Worm (Caenorhabditis elegans) whole organism, L4 larva: ENCODE data around the gene C46C11.4.

ENCODE experiments used
- F26F4.8 ChIP-seq: fragments of 200-800 bp; sonication (Bioruptor generic); conservative IDR thresholded peaks from 2 replicates; pipeline ENCODE4 v1.3.6; 2022; ENCODE audit warnings: missing genetic modification characterization, missing compliant biosample characterization
- Y48G9A.11 ChIP-seq: fragments of 200-800 bp; sonication (Bioruptor generic); IDR thresholded peaks from 2 replicates; pipeline ENCODE4 v1.3.6; 2022; ENCODE audit warnings: missing genetic modification reagents, missing genetic modification characterization, missing compliant biosample characterization
- ZK546.5 ChIP-seq, 2 experiments: sonication (generic microtip); optimal IDR thresholded peaks; 2 replicates each; lab custom pipeline; 2017; ENCODE audit warnings: missing biosample characterization in 2 of 2, missing genetic modification characterization in 2 of 2
- aha-1 ChIP-seq: fragments of 150-350 bp; peaks from one replicate; lab custom pipeline; 2014; ENCODE audit warnings: missing biosample characterization, missing genetic modification characterization
- ama-1 ChIP-seq: fragments of 150-350 bp; optimal IDR thresholded peaks from 2 replicates; lab custom pipeline; 2014; ENCODE audit warnings: inconsistent platforms, mixed read lengths
- ceh-28 ChIP-seq: fragments of 150-350 bp; optimal IDR thresholded peaks from 2 replicates; lab custom pipeline; 2014; ENCODE audit warnings: missing biosample characterization, missing genetic modification reagents, missing genetic modification characterization
- ces-1 ChIP-seq: fragments of 150-350 bp; sonication (generic microtip); optimal IDR thresholded peaks from 4 replicates; lab custom pipeline; 2014; ENCODE audit warnings: missing biosample characterization, missing genetic modification reagents, missing genetic modification characterization
- ctbp-1 ChIP-seq: fragments of 200-800 bp; sonication (Bioruptor generic); IDR thresholded peaks from 2 replicates; pipeline ENCODE4 v1.3.6; 2022; ENCODE audit warnings: missing genetic modification reagents, missing genetic modification characterization, missing compliant biosample characterization
- daf-16 ChIP-seq, 3 experiments: sonication (generic microtip); optimal IDR thresholded peaks; 2 replicates each; lab custom pipeline; 2016 to 2017; ENCODE audit warnings: missing genetic modification characterization in 3 of 3, missing genetic modification reagents in 3 of 3, mild to moderate bottlenecking in 2 of 3, missing compliant biosample characterization in 2 of 3, missing biosample characterization in 1 of 3, moderate library complexity in 1 of 3
- dmd-6 ChIP-seq: fragments of 200-800 bp; sonication (Bioruptor generic); IDR thresholded peaks from 2 replicates; pipeline ENCODE4 v1.3.6; 2022; ENCODE audit warnings: missing genetic modification reagents, missing genetic modification characterization, missing compliant biosample characterization
- dmd-9 ChIP-seq: fragments of 200-800 bp; sonication (Bioruptor generic); IDR thresholded peaks from 2 replicates; pipeline ENCODE4 v1.3.6; 2022; ENCODE audit warnings: missing genetic modification reagents, missing genetic modification characterization, missing compliant biosample characterization
- dve-1 ChIP-seq: sonication (generic microtip); optimal IDR thresholded peaks from 2 replicates; lab custom pipeline; 2017; ENCODE audit warnings: antibody characterized with exemption, mild to moderate bottlenecking, missing genetic modification characterization, missing compliant biosample characterization; ENCODE audit not compliant: insufficient read depth
- egl-27 ChIP-seq: sonication (generic microtip); optimal IDR thresholded peaks from 3 replicates; lab custom pipeline; 2017; ENCODE audit warnings: missing biosample characterization, missing genetic modification reagents, missing genetic modification characterization
- fkh-10 ChIP-seq: fragments of 150-350 bp; optimal IDR thresholded peaks from 2 replicates; lab custom pipeline; 2014; ENCODE audit warnings: missing biosample characterization, missing genetic modification reagents, missing genetic modification characterization
- gei-8 ChIP-seq: fragments of 200-800 bp; sonication (Bioruptor generic); optimal IDR thresholded peaks from 2 replicates; lab custom pipeline; 2018; ENCODE audit warnings: mild to moderate bottlenecking, missing genetic modification characterization, missing compliant biosample characterization
- hlh-30 ChIP-seq: sonication (generic microtip); optimal IDR thresholded peaks from 2 replicates; lab custom pipeline; 2017; ENCODE audit warnings: antibody characterized with exemption, mild to moderate bottlenecking, missing genetic modification characterization, missing compliant biosample characterization; ENCODE audit not compliant: insufficient read depth
- lin-1 ChIP-seq: fragments of 200-800 bp; sonication (Bioruptor generic); IDR thresholded peaks from 2 replicates; pipeline ENCODE4 v1.3.6; 2022; ENCODE audit warnings: missing genetic modification reagents, missing genetic modification characterization, missing compliant biosample characterization
- lin-13 ChIP-seq: fragments of 150-350 bp; optimal IDR thresholded peaks from 2 replicates; lab custom pipeline; 2014; ENCODE audit warnings: missing biosample characterization, missing genetic modification reagents, missing genetic modification characterization
- lin-29 ChIP-seq: fragments of 200-800 bp; sonication (Bioruptor generic); IDR thresholded peaks from 2 replicates; pipeline ENCODE4 v1.3.6; 2022; ENCODE audit warnings: missing genetic modification reagents, missing genetic modification characterization, missing compliant biosample characterization
- lin-38 ChIP-seq: fragments of 200-800 bp; sonication (Bioruptor generic); IDR thresholded peaks from 2 replicates; pipeline ENCODE4 v1.3.6; 2022; ENCODE audit warnings: missing genetic modification reagents, missing genetic modification characterization, missing compliant biosample characterization
- lir-3 ChIP-seq: sonication (generic microtip); optimal IDR thresholded peaks from 2 replicates; lab custom pipeline; 2016; ENCODE audit warnings: mild to moderate bottlenecking, missing genetic modification characterization, missing compliant biosample characterization
- lsy-2 ChIP-seq, 2 experiments: fragments of 150-350 bp in 1 of 2; sonication (generic microtip) in 1 of 2; optimal IDR thresholded peaks; 2 replicates each; lab custom pipeline; 2014 to 2017; ENCODE audit warnings: missing biosample characterization in 2 of 2, missing genetic modification characterization in 2 of 2
- madf-5 ChIP-seq, 2 experiments: fragments of 200-800 bp; sonication (Bioruptor generic); IDR thresholded peaks; 2 replicates each; pipeline ENCODE4 v1.3.6; 2022; ENCODE audit warnings: missing compliant biosample characterization in 2 of 2, missing genetic modification characterization in 2 of 2
- mxl-3 ChIP-seq: fragments of 200-800 bp; sonication (Bioruptor generic); optimal IDR thresholded peaks from 2 replicates; lab custom pipeline; 2018; ENCODE audit warnings: mild to moderate bottlenecking, missing genetic modification characterization, missing compliant biosample characterization
- nhr-102 ChIP-seq: sonication (generic microtip); optimal IDR thresholded peaks from 2 replicates; lab custom pipeline; 2016; ENCODE audit warnings: mild to moderate bottlenecking, missing genetic modification characterization, moderate library complexity, missing compliant biosample characterization
- nhr-111 ChIP-seq: fragments of 200-800 bp; sonication (Bioruptor generic); optimal IDR thresholded peaks from 2 replicates; lab custom pipeline; 2018; ENCODE audit warnings: mild to moderate bottlenecking, missing genetic modification characterization, missing compliant biosample characterization
- nhr-28 ChIP-seq: fragments of 150-350 bp; optimal IDR thresholded peaks from 2 replicates; lab custom pipeline; 2014; ENCODE audit warnings: missing biosample characterization, missing genetic modification characterization
- nhr-41 ChIP-seq: fragments of 200-800 bp; sonication (Bioruptor generic); IDR thresholded peaks from 2 replicates; pipeline ENCODE4 v1.3.6; 2022; ENCODE audit warnings: missing genetic modification reagents, missing genetic modification characterization, missing compliant biosample characterization
- nhr-6 ChIP-seq: fragments of 150-350 bp; optimal IDR thresholded peaks from 2 replicates; lab custom pipeline; 2014; ENCODE audit warnings: missing biosample characterization, missing genetic modification characterization
- nhr-76 ChIP-seq: fragments of 150-350 bp; optimal IDR thresholded peaks from 2 replicates; lab custom pipeline; 2014; ENCODE audit warnings: missing biosample characterization, missing genetic modification characterization
- php-3 ChIP-seq: fragments of 200-800 bp; sonication (Bioruptor generic); IDR thresholded peaks from 2 replicates; pipeline ENCODE4 v1.3.6; 2022; ENCODE audit warnings: missing genetic modification reagents, missing genetic modification characterization, missing compliant biosample characterization
- saeg-2 ChIP-seq: fragments of 200-800 bp; sonication (Bioruptor generic); IDR thresholded peaks from 2 replicates; pipeline ENCODE4 v1.3.6; 2022; ENCODE audit warnings: missing genetic modification reagents, missing genetic modification characterization, missing compliant biosample characterization
- unc-62 ChIP-seq, 3 experiments: fragments of 150-350 bp in 1 of 3; sonication (generic microtip); optimal IDR thresholded peaks in 2 of 3; peaks in 1 of 3; 1 replicate in 1 of 3; 2 replicates in 2 of 3; lab custom pipeline; 2014 to 2017; ENCODE audit warnings: missing biosample characterization in 3 of 3, missing genetic modification characterization in 3 of 3, missing genetic modification reagents in 3 of 3, missing genotype in 1 of 3
- zag-1 ChIP-seq: fragments of 150-350 bp; optimal IDR thresholded peaks from 2 replicates; lab custom pipeline; 2014; ENCODE audit warnings: missing biosample characterization, missing genetic modification characterization
- zfp-2 ChIP-seq: sonication (generic microtip); optimal IDR thresholded peaks from 2 replicates; lab custom pipeline; 2016; ENCODE audit warnings: mild to moderate bottlenecking, missing genetic modification characterization, missing compliant biosample characterization
- zip-2 ChIP-seq: fragments of 150-350 bp; optimal IDR thresholded peaks from 2 replicates; lab custom pipeline; 2014; ENCODE audit warnings: missing biosample characterization, missing genetic modification characterization

C46C11.4 gene

DNA sequence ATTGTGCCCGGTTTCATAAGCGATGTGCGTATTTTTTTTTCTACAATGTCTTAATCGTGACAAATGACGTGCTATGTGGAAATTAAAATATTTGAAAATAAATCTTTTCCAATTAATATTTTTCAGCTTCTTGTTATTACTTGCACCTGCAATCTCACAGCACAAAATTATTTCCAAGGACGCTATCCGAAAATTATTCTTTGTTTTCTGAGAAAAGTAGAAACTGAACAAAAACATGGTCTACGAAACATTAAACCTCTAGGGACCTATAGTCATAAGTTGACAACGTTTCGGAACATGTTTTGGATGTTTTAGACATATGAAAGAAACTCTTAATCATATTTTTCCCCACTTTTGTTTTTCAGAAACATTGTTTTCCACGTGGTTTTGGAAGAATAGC, 18.7 kb downstream of the C46C11.4 start:
- TF ChIP-seq aha-1 (tag; lab: Kevin White, UChicago) = peak; percentile 74
- TF ChIP-seq dve-1 (tag; lab: Kevin White, UChicago) = no peak

DNA sequence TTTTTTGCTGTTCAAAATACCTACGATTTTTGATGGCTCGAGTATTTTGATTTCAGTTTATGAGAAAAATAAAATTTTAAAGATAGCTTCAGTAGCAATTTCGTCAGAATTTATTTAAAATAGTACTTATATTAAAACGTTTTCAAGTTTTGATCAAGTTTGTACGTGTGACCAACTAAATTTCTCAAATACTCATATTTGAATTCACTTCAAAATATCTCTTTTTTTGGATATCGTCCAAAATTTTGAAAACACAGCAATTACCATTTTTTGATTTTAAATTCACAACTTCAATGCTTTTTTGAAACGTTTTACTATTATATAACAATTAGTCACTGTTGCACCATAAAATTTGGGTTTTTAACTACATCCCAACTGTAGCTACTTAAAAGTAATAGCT, 20.1 kb downstream of the C46C11.4 start:
- no peak for TF ChIP-seq nhr-41 (GFP tag; lab: Robert Waterston, UW)
- TF ChIP-seq lin-29 (GFP tag; lab: Robert Waterston, UW) = no peak
- TF ChIP-seq unc-62 (GFP tag; optimal IDR thresholded peaks at IDR 0.05 in 1 of 2; lab: Kevin White, UChicago) = peak in 1 of 2 experiments; percentile 91
- TF ChIP-seq unc-62 (tag; optimal IDR thresholded peaks at IDR 0.05; lab: Kevin White, UChicago) = no peak
- peak; percentile 55 for TF ChIP-seq aha-1 (tag; lab: Kevin White, UChicago)
- no peak for TF ChIP-seq dmd-9 (GFP tag; lab: Robert Waterston, UW)
- TF ChIP-seq lsy-2 (tag; optimal IDR thresholded peaks at IDR 0.05; lab: Kevin White, UChicago) = no peak
- TF ChIP-seq zip-2 (tag; lab: Kevin White, UChicago) = no peak
- no peak for TF ChIP-seq Y48G9A.11 (GFP tag; lab: Robert Waterston, UW)

ce11 chrX:4625080-4625479, 21.9 kb downstream of the C46C11.4 start:
- no peak for TF ChIP-seq egl-27 (tag; lab: Kevin White, UChicago)
- no peak for TF ChIP-seq lir-3 (tag; lab: Kevin White, UChicago)
- TF ChIP-seq saeg-2 (GFP tag; lab: Robert Waterston, UW) = no peak
- no peak for TF ChIP-seq nhr-76 (tag; lab: Kevin White, UChicago)
- TF ChIP-seq ama-1 (lab: Kevin White, UChicago) = no peak
- no peak for TF ChIP-seq nhr-28 (tag; lab: Kevin White, UChicago)
- TF ChIP-seq F26F4.8 (GFP tag; lab: Robert Waterston, UW) = no peak
- TF ChIP-seq daf-16 (GFP tag; optimal IDR thresholded peaks at IDR 0.05; lab: Kevin White, UChicago) = no peak
- no peak for TF ChIP-seq daf-16 (tag; optimal IDR thresholded peaks at IDR 0.05; lab: Kevin White, UChicago)
- TF ChIP-seq ZK546.5 (tag; optimal IDR thresholded peaks at IDR 0.05; lab: Kevin White, UChicago) = no peak
- TF ChIP-seq nhr-111 (GFP tag; lab: Kevin White, UChicago) = no peak
- no peak for TF ChIP-seq gei-8
- TF ChIP-seq lin-13 (GFP tag; lab: Kevin White, UChicago) = no peak
- TF ChIP-seq zfp-2 (tag; lab: Kevin White, UChicago) = no peak
- TF ChIP-seq lin-1 = no peak
- TF ChIP-seq zag-1 (tag; lab: Kevin White, UChicago) = no peak
- TF ChIP-seq mxl-3 = no peak
- TF ChIP-seq ctbp-1 = no peak
- TF ChIP-seq hlh-30 = no peak
- no peak for TF ChIP-seq lin-29 (GFP tag; lab: Robert Waterston, UW)

ce11 chrX:4623707-4624106, 23.3 kb downstream of the C46C11.4 start:
- TF ChIP-seq ceh-28 (tag; lab: Kevin White, UChicago) (no peak), madf-5 (GFP tag; IDR thresholded peaks at IDR 0.05; lab: Robert Waterston, UW) (no peak), lin-38 (GFP tag; lab: Robert Waterston, UW) (no peak), php-3 (GFP tag; lab: Robert Waterston, UW) (no peak), nhr-102 (no peak), aha-1 (tag; lab: Kevin White, UChicago) (peak; percentile 56), nhr-6 (tag; lab: Kevin White, UChicago) (no peak), dmd-6 (GFP tag; lab: Robert Waterston, UW) (no peak), zfp-2 (tag; lab: Kevin White, UChicago) (no peak), ces-1 (peak; percentile 71), unc-62 (GFP tag; optimal IDR thresholded peaks at IDR 0.05 in 1 of 2; lab: Kevin White, UChicago) (no peak), unc-62 (tag; optimal IDR thresholded peaks at IDR 0.05; lab: Kevin White, UChicago) (no peak), fkh-10 (peak; percentile 71)
